Fruit fly (Drosophila melanogaster): ENCODE data around the gene Cdk2.

Gene Cdk2

DNA sequence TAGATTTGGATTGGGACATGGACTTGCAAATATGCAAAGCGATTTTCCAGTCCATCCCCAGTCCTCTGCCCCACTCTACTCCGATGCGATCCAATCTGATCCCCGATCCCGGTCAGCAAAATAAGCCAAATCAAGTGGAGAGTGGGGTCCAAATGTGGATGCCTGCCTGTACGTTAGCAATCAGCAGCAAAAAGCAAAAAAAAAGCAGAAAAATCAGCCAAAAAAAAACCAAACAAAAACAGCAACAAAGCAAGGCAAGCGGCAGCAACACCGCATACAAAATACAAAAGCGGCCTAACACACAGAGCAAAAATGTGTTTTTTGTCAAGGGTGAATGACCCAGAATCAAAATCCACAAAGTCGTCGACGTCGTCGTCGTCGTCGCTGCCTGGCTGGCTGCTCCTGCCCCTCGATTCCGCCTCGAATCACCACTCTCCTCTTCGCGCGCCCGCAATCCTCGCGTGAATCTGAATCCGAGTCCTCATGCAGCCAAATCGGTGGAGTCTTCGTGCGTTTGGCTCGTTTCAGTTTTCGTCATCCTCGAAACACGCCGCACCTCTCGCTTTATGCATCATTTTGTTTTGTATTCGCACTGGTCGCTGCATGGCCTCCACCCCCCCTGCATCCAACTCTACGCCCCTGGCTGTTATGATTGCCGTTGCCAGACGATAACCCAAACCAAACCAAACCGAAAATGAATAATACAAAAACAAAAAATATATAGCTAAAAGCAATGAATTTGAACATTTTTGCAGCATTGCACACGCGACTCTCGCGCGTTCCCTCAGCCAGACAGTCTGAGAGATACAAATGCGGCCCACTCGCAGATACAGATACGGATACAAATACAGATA is 30.1 kb downstream of the Cdk2 start (continued):
- TF ChIP-seq CG17912 (GFP tag; optimal IDR thresholded peaks at IDR 0.05), result no peak
- no peak for TF ChIP-seq CrebB (tag; optimal IDR thresholded peaks at IDR 0.05)
- no peak for TF ChIP-seq aop (GFP tag; IDR thresholded peaks at IDR 0.05)
- TF ChIP-seq Antp (GFP tag; optimal IDR thresholded peaks at IDR 0.05), result no peak
- no peak for TF ChIP-seq ci (GFP tag; IDR thresholded peaks at IDR 0.05)
- TF ChIP-seq Trl (optimal IDR thresholded peaks at IDR 0.05), result no peak
- no peak for TF ChIP-seq Trl (GFP tag; optimal IDR thresholded peaks at IDR 0.05)
- TF ChIP-seq Drgx (GFP tag; IDR thresholded peaks at IDR 0.05), result peak; percentile 58

- TF ChIP-seq CG18599 (GFP tag; optimal IDR thresholded peaks at IDR 0.05) (no peak), h (optimal IDR thresholded peaks at IDR 0.05) (no peak), CG7786 (GFP tag; optimal IDR thresholded peaks at IDR 0.05) (no peak), unpg (GFP tag; optimal IDR thresholded peaks at IDR 0.05) (no peak), Med (GFP tag) (no peak), Dip3 (GFP tag; optimal IDR thresholded peaks at IDR 0.05) (no peak), al (GFP tag; IDR thresholded peaks at IDR 0.05) (no peak), sima (GFP tag; optimal IDR thresholded peaks at IDR 0.05) (no peak), fd102C (GFP tag; optimal IDR thresholded peaks at IDR 0.05) (no peak), CG6683 (GFP tag; optimal IDR thresholded peaks at IDR 0.05) (no peak), tin (GFP tag; optimal IDR thresholded peaks at IDR 0.05) (no peak), Kr (GFP tag; optimal IDR thresholded peaks at IDR 0.05) (no peak), CG14965 (GFP tag; optimal IDR thresholded peaks at IDR 0.05; ENCODE audit: borderline replicate concordance) (no peak), CG13287 (GFP tag; IDR thresholded peaks at IDR 0.05; ENCODE audit: partially characterized antibody) (no peak), tna (GFP tag; IDR thresholded peaks at IDR 0.05; ENCODE audit: partially characterized antibody) (no peak), Hr51 (GFP tag; optimal IDR thresholded peaks at IDR 0.05) (no peak), CG15269 (tag; optimal IDR thresholded peaks at IDR 0.05) (no peak), sna (GFP tag; IDR thresholded peaks at IDR 0.05; ENCODE audit: partially characterized antibody) (no peak), Lpt (GFP tag; optimal IDR thresholded peaks at IDR 0.05) (no peak)
Observed at dm6 chr3R:20766156-20766486, 30.7 kb downstream of the Cdk2 start.

DNA sequence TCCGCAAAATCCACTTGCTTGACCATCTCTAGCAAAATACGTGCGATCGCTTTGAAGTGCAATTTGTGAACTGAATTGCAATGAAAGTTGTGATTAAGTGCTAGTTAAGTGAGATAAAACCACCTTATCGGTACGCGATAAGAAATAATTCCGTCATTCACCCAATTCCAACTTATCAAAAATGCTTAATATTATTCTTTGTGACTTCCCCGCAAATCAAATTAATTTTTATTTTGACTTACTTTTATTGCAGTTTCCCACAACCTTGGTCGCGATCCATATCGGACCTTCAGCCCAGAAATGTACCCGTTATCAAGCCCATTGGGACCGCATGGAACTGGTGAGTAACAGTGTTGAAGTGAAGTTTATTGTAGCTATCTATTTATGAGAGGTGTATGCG is 37.1 kb downstream of the Cdk2 start, which contains the start of gene Takl1:
Gene Takl1, minus strand, starts transcription at position 59 of the 400 bp plus-strand sequence.
- TF ChIP-seq Hey (tag; optimal IDR thresholded peaks at IDR 0.05) (no peak), vfl (GFP tag; optimal IDR thresholded peaks at IDR 0.05) (no peak), CG11504 (tag; optimal IDR thresholded peaks at IDR 0.05) (no peak), Ssrp (tag; optimal IDR thresholded peaks at IDR 0.05) (no peak), yki (optimal IDR thresholded peaks at IDR 0.05) (no peak), so (GFP tag; IDR thresholded peaks at IDR 0.05) (no peak), corto (GFP tag; optimal IDR thresholded peaks at IDR 0.05) (peak; percentile 23)

dm6 chr3R:20773174-20773573 is 37.8 kb downstream of the Cdk2 start:
- TF ChIP-seq CG3281 (GFP tag; optimal IDR thresholded peaks at IDR 0.05) (no peak), cad (GFP tag; optimal IDR thresholded peaks at IDR 0.05) (no peak), tgo (GFP tag; IDR thresholded peaks at IDR 0.05) (no peak), CG16815 (GFP tag; optimal IDR thresholded peaks at IDR 0.05) (no peak), zf30C (GFP tag; optimal IDR thresholded peaks at IDR 0.05) (peak; percentile 19), Scr (GFP tag; IDR thresholded peaks at IDR 0.05; ENCODE audit: partially characterized antibody) (no peak), danr (GFP tag; IDR thresholded peaks at IDR 0.05) (no peak), CG15601 (tag; optimal IDR thresholded peaks at IDR 0.05) (no peak), nmo (GFP tag; optimal IDR thresholded peaks at IDR 0.05) (no peak), Eip74EF (GFP tag; optimal IDR thresholded peaks at IDR 0.05) (no peak), CrebB (tag; optimal IDR thresholded peaks at IDR 0.05) (no peak), Drgx (GFP tag; IDR thresholded peaks at IDR 0.05) (peak; percentile 26; the same call in 1 of the 2 replicates), twi (tag; optimal IDR thresholded peaks at IDR 0.05) (peak; percentile 53), lola (GFP tag; optimal IDR thresholded peaks at IDR 0.05) (no peak), fd3F (GFP tag; optimal IDR thresholded peaks at IDR 0.05) (no peak)

Measured in whole organism, embryonic.